Worm (Caenorhabditis elegans): ENCODE data around the gene H02F09.2.
A peak's percentile ranks its signal among the peaks of the same experiment; 100 is the strongest.

The H02F09.2 gene

DNA sequence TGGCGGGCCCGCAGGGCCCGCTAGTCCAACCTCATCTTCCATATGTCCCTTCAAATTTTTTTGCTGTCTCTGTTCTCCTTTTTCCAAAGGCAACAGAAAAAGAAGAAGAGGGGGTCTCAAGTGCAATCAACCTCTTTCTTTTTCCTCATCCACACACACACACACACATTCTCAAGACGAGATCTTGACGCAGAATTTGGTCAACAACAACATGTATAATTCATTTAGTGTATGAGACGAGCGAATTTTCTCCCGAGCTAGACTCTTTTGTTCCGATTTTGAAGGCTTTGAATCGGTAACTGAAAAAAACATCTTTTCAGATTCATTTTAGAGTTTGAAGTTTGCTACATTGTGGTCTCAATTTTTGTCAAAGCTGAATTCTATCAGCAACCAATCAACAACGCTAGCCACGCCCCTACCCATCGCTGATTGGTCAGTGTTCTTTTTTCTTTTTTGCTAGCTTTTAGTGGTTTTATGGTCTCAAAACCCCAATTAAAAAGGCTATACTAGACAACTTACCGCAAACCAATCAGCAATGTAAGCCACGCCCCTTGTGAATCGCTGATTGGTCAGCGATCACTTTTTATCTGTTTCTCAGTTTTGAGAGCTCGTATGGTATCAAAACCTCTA is 26.1 kb downstream of the H02F09.2 start:
- TF ChIP-seq nfya-1 (tag; optimal IDR thresholded peaks at IDR 0.05; ENCODE audit: insufficient read depth) (peak; percentile 76), lin-39 (tag; optimal IDR thresholded peaks at IDR 0.05) (no peak)

DNA sequence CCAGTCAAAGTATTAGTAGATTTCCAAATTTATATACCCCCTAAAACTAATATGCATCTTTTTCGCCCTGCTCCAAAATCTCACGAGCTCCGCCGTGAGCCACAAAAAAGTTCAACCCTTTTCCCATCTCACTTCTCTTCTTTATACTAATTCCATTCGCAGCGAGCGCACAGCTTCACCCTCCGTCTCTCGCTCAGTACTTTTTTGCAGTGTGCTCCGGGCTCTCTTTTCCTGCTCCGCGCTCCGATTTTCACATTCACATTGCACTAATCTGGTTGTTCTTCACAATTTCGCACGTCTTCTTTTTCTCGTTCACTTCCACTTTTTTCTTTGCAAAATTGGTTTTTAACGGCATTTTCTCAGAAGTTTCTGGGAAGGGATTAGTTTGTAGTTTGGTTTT is 27.2 kb downstream of the H02F09.2 start:
- TF ChIP-seq nhr-43 (tag; optimal IDR thresholded peaks at IDR 0.05; ENCODE audit: poor library complexity, severe bottlenecking) = no peak
- no peak for TF ChIP-seq egl-27 (tag; optimal IDR thresholded peaks at IDR 0.05)
- peak; percentile 52 for TF ChIP-seq hmg-11 (tag; optimal IDR thresholded peaks at IDR 0.05)
- TF ChIP-seq ceh-82 (tag; optimal IDR thresholded peaks at IDR 0.05) = no peak
- TF ChIP-seq nfya-1 (tag; optimal IDR thresholded peaks at IDR 0.05; ENCODE audit: insufficient read depth) = peak; percentile 31
- peak; percentile 45 for TF ChIP-seq lin-39 (tag; optimal IDR thresholded peaks at IDR 0.05)

DNA sequence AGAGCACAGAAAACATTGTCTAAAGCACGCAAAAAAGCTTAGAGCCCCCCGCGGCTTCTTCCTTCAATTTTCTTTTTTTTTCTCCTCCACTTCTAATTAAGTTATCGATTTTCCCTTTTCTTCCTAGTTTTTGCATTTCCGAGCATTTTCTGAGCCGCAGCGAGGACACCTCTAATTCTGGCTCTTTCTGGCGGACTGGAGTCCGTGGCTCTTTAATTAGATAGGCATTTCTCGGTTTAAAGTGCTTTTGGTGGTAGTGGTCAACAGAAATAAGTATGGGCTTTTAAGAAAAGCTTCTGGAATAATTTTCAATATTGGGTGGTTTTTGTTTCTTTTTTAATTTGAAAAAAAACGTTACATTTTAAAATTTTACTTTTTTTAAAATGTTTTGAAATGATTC is 29.5 kb downstream of the H02F09.2 start:
- TF ChIP-seq tbx-2 (tag; optimal IDR thresholded peaks at IDR 0.05) = no peak
- no peak for TF ChIP-seq nhr-23 (tag; optimal IDR thresholded peaks at IDR 0.05)
- TF ChIP-seq lin-39 (tag; optimal IDR thresholded peaks at IDR 0.05) = no peak
- TF ChIP-seq egl-27 (tag; optimal IDR thresholded peaks at IDR 0.05) = no peak
- no peak for TF ChIP-seq ceh-16 (tag; optimal IDR thresholded peaks at IDR 0.05)
- no peak for TF ChIP-seq daf-12 (tag; optimal IDR thresholded peaks at IDR 0.05)
- no peak for TF ChIP-seq nhr-77 (tag; optimal IDR thresholded peaks at IDR 0.05)

DNA sequence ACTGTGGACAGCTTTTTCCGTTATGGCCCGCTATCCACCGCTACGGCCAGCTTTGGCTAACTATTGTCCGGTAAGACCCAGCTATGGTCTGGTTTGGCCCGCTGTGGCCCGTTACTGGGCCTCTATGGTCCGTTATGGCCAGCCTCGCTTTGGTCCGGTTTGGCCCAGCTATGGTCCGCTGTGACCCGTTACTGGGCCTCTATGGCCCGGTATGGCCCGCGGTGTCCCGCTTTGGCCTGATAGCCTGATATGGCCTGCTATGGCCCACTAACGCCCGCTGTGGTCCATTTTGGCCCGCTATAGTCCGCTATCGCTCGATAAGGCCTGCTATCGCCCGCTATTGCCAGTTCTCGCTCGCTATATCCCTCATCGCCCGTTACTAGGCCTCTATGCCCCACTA is 30.5 kb downstream of the H02F09.2 start:
- TF ChIP-seq tbx-2 (tag; optimal IDR thresholded peaks at IDR 0.05) (no peak), unc-39 (tag; optimal IDR thresholded peaks at IDR 0.05) (no peak), pqm-1 (tag; optimal IDR thresholded peaks at IDR 0.05) (no peak), eor-1 (tag; optimal IDR thresholded peaks at IDR 0.05) (no peak), elt-1 (tag; optimal IDR thresholded peaks at IDR 0.05) (no peak), lin-15B (tag; optimal IDR thresholded peaks at IDR 0.05) (no peak), nhr-67 (tag; optimal IDR thresholded peaks at IDR 0.05) (no peak), ama-1 (optimal IDR thresholded peaks at IDR 0.05) (no peak), ztf-11 (tag; optimal IDR thresholded peaks at IDR 0.05) (no peak), R02D3.7 (tag; optimal IDR thresholded peaks at IDR 0.05) (no peak), snpc-4 (tag; optimal IDR thresholded peaks at IDR 0.05) (no peak), hmg-11 (tag; optimal IDR thresholded peaks at IDR 0.05) (no peak), nhr-76 (tag; optimal IDR thresholded peaks at IDR 0.05) (no peak)

DNA sequence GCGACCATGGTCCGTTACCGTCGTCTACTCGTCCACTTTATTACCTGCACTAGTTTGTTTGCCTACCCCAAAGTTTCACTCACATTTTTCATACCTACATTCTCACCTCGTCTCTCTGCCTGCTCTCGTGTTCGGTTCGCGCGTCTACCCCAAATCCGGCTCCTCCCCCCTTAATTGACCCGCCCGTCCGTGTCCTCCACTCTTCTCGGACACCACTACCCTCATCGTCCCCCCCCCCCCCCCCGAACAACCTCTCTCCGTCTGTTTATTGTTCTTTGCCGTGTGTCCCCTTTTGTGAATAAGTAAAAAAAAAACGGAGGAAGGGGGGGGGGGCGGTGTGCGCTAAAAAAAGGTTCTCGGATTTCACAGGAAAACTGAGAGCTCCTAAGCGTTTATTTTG is 31.0 kb downstream of the H02F09.2 start:
- TF ChIP-seq nhr-11 (tag; optimal IDR thresholded peaks at IDR 0.05) (no peak), ztf-11 (tag; optimal IDR thresholded peaks at IDR 0.05) (no peak), mml-1 (tag; optimal IDR thresholded peaks at IDR 0.05) (no peak), daf-12 (tag; optimal IDR thresholded peaks at IDR 0.05) (no peak), nfya-1 (tag; optimal IDR thresholded peaks at IDR 0.05; ENCODE audit: insufficient read depth) (no peak), unc-39 (tag; optimal IDR thresholded peaks at IDR 0.05) (no peak), fos-1 (tag; optimal IDR thresholded peaks at IDR 0.05) (no peak), nhr-76 (tag; optimal IDR thresholded peaks at IDR 0.05) (no peak), nhr-43 (tag; optimal IDR thresholded peaks at IDR 0.05; ENCODE audit: poor library complexity, severe bottlenecking) (no peak), elt-1 (tag; optimal IDR thresholded peaks at IDR 0.05) (no peak), mdl-1 (tag; optimal IDR thresholded peaks at IDR 0.05) (no peak)

DNA sequence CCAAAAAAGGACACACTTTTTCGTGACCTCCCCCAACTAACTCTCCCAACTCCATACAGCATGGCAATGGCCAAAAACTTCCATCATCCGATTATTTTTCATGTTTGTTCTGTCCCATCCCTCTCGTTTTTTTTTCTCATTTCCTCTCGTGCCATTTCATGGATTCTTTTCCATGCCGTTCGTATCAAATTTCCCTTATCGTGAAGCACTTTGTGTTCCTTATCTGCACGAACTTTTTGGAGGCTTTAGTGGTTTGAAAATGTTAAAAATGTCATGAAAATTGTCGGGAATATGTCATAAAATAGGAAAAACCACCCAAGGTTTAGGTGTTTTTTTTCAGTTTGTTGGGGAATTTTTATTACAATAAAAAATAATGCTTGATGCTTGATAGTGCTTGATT is 31.7 kb downstream of the H02F09.2 start:
- TF ChIP-seq lsy-12 (tag; optimal IDR thresholded peaks at IDR 0.05) = no peak
- TF ChIP-seq elt-2 (tag; optimal IDR thresholded peaks at IDR 0.05) = peak; percentile 75

DNA sequence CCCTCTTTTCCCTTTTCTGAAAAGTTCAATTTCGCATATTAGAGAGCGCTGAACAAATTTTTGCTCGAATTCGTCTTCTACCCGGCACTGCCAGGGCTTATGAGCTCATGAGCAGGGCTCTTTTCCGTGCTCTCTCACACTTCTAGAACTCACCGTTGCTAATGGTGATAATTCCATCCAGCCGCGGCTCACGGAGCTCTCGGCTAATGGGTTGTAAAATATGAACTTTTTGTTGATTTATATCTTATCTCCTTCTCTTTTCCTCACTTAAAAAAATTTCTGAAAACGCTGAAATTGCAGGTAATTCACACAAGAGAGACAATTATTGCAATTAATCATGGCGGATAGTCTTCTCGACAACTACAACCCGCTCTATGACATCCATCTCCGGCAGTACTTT is 32.6 kb downstream of the H02F09.2 start, which contains the start of gene H11E01.3:
TSS of gene H11E01.3 (plus strand) at position 301 of the 400 bp plus-strand sequence.
- no peak for TF ChIP-seq ama-1 (optimal IDR thresholded peaks at IDR 0.05)
- no peak for TF ChIP-seq lsy-12 (tag; optimal IDR thresholded peaks at IDR 0.05)
- no peak for TF ChIP-seq eor-1 (tag; optimal IDR thresholded peaks at IDR 0.05)
- TF ChIP-seq skn-1 (tag; optimal IDR thresholded peaks at IDR 0.05) = no peak
- no peak for TF ChIP-seq nhr-12 (tag; optimal IDR thresholded peaks at IDR 0.05)
- no peak for TF ChIP-seq nhr-11 (tag; optimal IDR thresholded peaks at IDR 0.05)
- TF ChIP-seq ztf-4 (tag; optimal IDR thresholded peaks at IDR 0.05) = no peak
- no peak for TF ChIP-seq nhr-67 (tag; optimal IDR thresholded peaks at IDR 0.05)
- no peak for TF ChIP-seq egl-27 (tag; optimal IDR thresholded peaks at IDR 0.05)
- no peak for TF ChIP-seq zag-1 (tag; optimal IDR thresholded peaks at IDR 0.05)
- no peak for TF ChIP-seq ceh-28 (tag; optimal IDR thresholded peaks at IDR 0.05)
- TF ChIP-seq fkh-10 (GFP tag; optimal IDR thresholded peaks at IDR 0.05) = no peak
- no peak for TF ChIP-seq elt-3 (tag; optimal IDR thresholded peaks at IDR 0.05)
- no peak for TF ChIP-seq nhr-28 (tag; optimal IDR thresholded peaks at IDR 0.05)
- TF ChIP-seq nhr-43 (tag; optimal IDR thresholded peaks at IDR 0.05; ENCODE audit: poor library complexity, severe bottlenecking) = no peak
- TF ChIP-seq mdl-1 (tag; optimal IDR thresholded peaks at IDR 0.05) = no peak
- no peak for TF ChIP-seq fkh-2 (tag; optimal IDR thresholded peaks at IDR 0.05)
- TF ChIP-seq pha-4 (tag; optimal IDR thresholded peaks at IDR 0.05) = no peak
- no peak for TF ChIP-seq jun-1 (tag; optimal IDR thresholded peaks at IDR 0.05)
- no peak for TF ChIP-seq unc-39 (tag; optimal IDR thresholded peaks at IDR 0.05)

All from whole organism, L3 larva.